2 fruit fly cellular contexts compared by ENCODE assay signal in the genomic region with DNA sequence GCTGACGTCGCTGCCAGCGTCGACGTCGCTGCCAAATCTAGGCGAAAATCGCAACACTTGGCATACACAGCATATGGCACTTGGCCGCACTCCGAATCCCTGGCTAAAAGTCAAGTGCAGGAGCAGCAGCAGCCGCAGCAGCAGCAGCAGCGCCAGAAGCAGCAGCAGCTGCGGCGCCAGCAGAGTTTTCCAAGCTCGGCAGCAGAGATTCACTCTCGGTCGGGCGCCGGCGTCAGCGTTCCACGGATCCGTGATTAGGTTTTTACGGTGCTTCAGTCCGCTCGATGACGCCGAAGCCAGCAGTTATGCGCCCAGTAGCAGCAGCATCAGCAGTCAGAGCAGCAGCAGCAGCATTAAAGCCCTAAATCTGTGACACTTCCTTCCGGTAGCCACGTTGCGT.
TF ChIP-seq lines count a peak whose summit lies in the region.

No protein-coding gene starts in this region.

- TF ChIP-seq CTCF in whole organism, embryonic (GFP tag; optimal IDR thresholded peaks at IDR 0.05; lab: Kevin White, UChicago): no peak

TF ChIP-seq in whole organism, embryonic, 481 proteins besides CTCF, POLR2A, EP300 and RAD21:
- TF ChIP-seq az2 (GFP tag; optimal IDR thresholded peaks at IDR 0.05; lab: Kevin White, UChicago): no peak
- TF ChIP-seq ttk (GFP tag; IDR thresholded peaks at IDR 0.05; lab: Robert Waterston, UW): no peak
- TF ChIP-seq Gug (GFP tag; IDR thresholded peaks at IDR 0.05; lab: Robert Waterston, UW): no peak
- no peak for TF ChIP-seq CG12659 (GFP tag; optimal IDR thresholded peaks at IDR 0.05; lab: Kevin White, UChicago)
- TF ChIP-seq CG14860 (GFP tag; IDR thresholded peaks at IDR 0.05; lab: Robert Waterston, UW; ENCODE audit: partially characterized antibody): no peak
- TF ChIP-seq Dip2 (GFP tag; IDR thresholded peaks at IDR 0.05; lab: Robert Waterston, UW): no peak
- no peak for TF ChIP-seq CG7372 (GFP tag; IDR thresholded peaks at IDR 0.05; lab: Robert Waterston, UW)
- TF ChIP-seq gsb (GFP tag; IDR thresholded peaks at IDR 0.05; lab: Robert Waterston, UW): no peak
- no peak for TF ChIP-seq CG4328 (GFP tag; optimal IDR thresholded peaks at IDR 0.05; lab: Kevin White, UChicago)
- peak; percentile 97 for TF ChIP-seq sens-2 (GFP tag; IDR thresholded peaks at IDR 0.05; lab: Robert Waterston, UW)
- TF ChIP-seq HLH54F (GFP tag; optimal IDR thresholded peaks at IDR 0.05; lab: Kevin White, UChicago): no peak
- TF ChIP-seq CG9876 (GFP tag; optimal IDR thresholded peaks at IDR 0.05; lab: Kevin White, UChicago): no peak
- peak; percentile 85 for TF ChIP-seq Adf1 (GFP tag; IDR thresholded peaks at IDR 0.05; lab: Robert Waterston, UW)
- peak; percentile 5; the same call in 1 of the 2 replicates for TF ChIP-seq Bgb (GFP tag; IDR thresholded peaks at IDR 0.05; lab: Robert Waterston, UW; ENCODE audit: partially characterized antibody)
- no peak for TF ChIP-seq Bdp1 (GFP tag; optimal IDR thresholded peaks at IDR 0.05; lab: Kevin White, UChicago)
- no peak for TF ChIP-seq knrl (GFP tag; IDR thresholded peaks at IDR 0.05; lab: Robert Waterston, UW; ENCODE audit: partially characterized antibody)
- TF ChIP-seq C15 (GFP tag; IDR thresholded peaks at IDR 0.05; lab: Robert Waterston, UW): no peak
- TF ChIP-seq CG2116 (GFP tag; optimal IDR thresholded peaks at IDR 0.05; lab: Kevin White, UChicago): no peak
- no peak for TF ChIP-seq E2f1 (GFP tag; IDR thresholded peaks at IDR 0.05; lab: Robert Waterston, UW)
- TF ChIP-seq Trl (optimal IDR thresholded peaks at IDR 0.05; lab: Kevin White, UChicago): no peak
- TF ChIP-seq Trl (GFP tag; optimal IDR thresholded peaks at IDR 0.05; lab: Kevin White, UChicago): no peak
- no peak for TF ChIP-seq Sox102F (GFP tag; optimal IDR thresholded peaks at IDR 0.05; lab: Kevin White, UChicago)
- TF ChIP-seq unc-4 (GFP tag; IDR thresholded peaks at IDR 0.05; lab: Robert Waterston, UW; ENCODE audit: partially characterized antibody): no peak
- TF ChIP-seq hb (GFP tag; IDR thresholded peaks at IDR 0.05; lab: Robert Waterston, UW; ENCODE audit: partially characterized antibody): 0 out of 3 replicates have a peak, but pooled peaks have one; percentile 14
- no peak for TF ChIP-seq onecut (GFP tag; IDR thresholded peaks at IDR 0.05; lab: Robert Waterston, UW)
- no peak for TF ChIP-seq chm (GFP tag; IDR thresholded peaks at IDR 0.05; lab: Robert Waterston, UW)
- TF ChIP-seq NC2β (GFP tag; optimal IDR thresholded peaks at IDR 0.05; lab: Kevin White, UChicago): no peak
- no peak for TF ChIP-seq twi (tag; optimal IDR thresholded peaks at IDR 0.05; lab: Kevin White, UChicago)
- no peak for TF ChIP-seq Fer1 (GFP tag; optimal IDR thresholded peaks at IDR 0.05; lab: Kevin White, UChicago)
- 0 out of 3 replicates have a peak, but pooled peaks have one; percentile 10 for TF ChIP-seq zfh1 (GFP tag; IDR thresholded peaks at IDR 0.05; lab: Robert Waterston, UW)
- TF ChIP-seq CG12942 (GFP tag; optimal IDR thresholded peaks at IDR 0.05; lab: Kevin White, UChicago): no peak
- peak; percentile 33 for TF ChIP-seq Jarid2 (GFP tag; optimal IDR thresholded peaks at IDR 0.05; lab: Kevin White, UChicago)
- no peak for TF ChIP-seq CG1233 (GFP tag; optimal IDR thresholded peaks at IDR 0.05; lab: Kevin White, UChicago)
- TF ChIP-seq Myb (GFP tag; optimal IDR thresholded peaks at IDR 0.05; lab: Kevin White, UChicago): no peak
- TF ChIP-seq CG17361 (GFP tag; IDR thresholded peaks at IDR 0.05; lab: Robert Waterston, UW): no peak
- no peak for TF ChIP-seq Hand (GFP tag; optimal IDR thresholded peaks at IDR 0.05; lab: Kevin White, UChicago)
- no peak for TF ChIP-seq Elba2 (GFP tag; optimal IDR thresholded peaks at IDR 0.05; lab: Kevin White, UChicago)

TF ChIP-seq in whole organism, wandering third instar larva, 38 proteins besides CTCF, POLR2A, EP300 and RAD21:
- TF ChIP-seq Myc (optimal IDR thresholded peaks at IDR 0.05; lab: Kevin White, UChicago): no peak
- peak; percentile 30 for TF ChIP-seq Dfd (GFP tag; optimal IDR thresholded peaks at IDR 0.05; lab: Kevin White, UChicago)
